Worm (Caenorhabditis elegans) whole organism, midembryonic: ENCODE data around the gene T25B9.12.

ENCODE experiments used
- flt-1 ChIP-seq: fragments of 200-800 bp; sonication (Bioruptor generic); IDR thresholded peaks from 2 replicates; pipeline ENCODE4 v1.3.6; 2022; ENCODE audit warnings: missing genetic modification characterization, missing compliant biosample characterization
- ref-1 ChIP-seq: fragments of 200-800 bp; sonication (Bioruptor generic); conservative IDR thresholded peaks from 2 replicates; pipeline ENCODE4 v1.3.6; 2022; ENCODE audit warnings: missing genetic modification reagents, missing genetic modification characterization, missing compliant biosample characterization

DNA sequence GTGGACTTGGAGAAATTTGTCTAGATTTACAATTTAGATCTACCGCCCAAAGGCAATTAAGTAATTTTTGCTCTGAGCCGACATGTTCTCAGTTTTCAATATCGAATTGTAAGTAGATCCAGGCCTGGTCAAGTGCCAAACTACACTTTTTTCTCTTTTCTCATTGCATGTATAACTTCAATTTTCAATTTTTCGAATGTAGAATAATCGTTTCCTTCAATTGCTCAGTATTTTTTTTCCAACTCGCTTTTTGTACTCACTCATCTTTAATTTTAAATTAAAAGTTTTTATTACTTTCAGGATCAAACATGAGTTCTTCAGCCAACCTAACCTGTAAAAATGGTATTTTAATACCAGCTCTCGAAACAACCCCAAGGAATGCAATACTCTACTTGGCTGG lies 48.8 kb upstream of the T25B9.12 start, which contains the start of gene ncx-3:
- no peak for TF ChIP-seq flt-1 (GFP tag; lab: Robert Waterston, UW)
- TF ChIP-seq ref-1 (GFP tag; lab: Robert Waterston, UW): no peak
